Fruit fly (Drosophila melanogaster): ENCODE measurements around the gene CG17283.

DNA sequence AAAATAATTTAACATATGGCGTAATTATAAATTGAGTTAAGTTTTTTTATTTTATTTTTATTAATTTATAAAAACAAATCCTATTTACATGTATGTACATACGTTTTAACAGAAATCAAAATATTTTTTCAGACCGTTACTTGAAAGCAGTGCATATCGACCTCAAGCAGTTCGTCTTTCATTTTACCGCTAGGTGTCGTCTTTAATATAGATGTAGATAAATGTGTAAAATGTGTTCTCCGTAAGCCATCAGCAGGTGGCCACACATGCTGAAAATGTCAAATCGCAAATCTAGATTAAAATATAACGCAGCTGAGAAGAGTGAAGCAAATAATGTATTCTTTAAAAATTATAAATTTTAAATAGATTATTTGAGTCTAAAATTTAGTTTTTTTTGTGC lies 41.7 kb downstream of the CG17283 start:
- no peak for TF ChIP-seq CG6854 (GFP tag; optimal IDR thresholded peaks at IDR 0.05)
- no peak for TF ChIP-seq CG10669 (GFP tag; optimal IDR thresholded peaks at IDR 0.05)
- no peak for TF ChIP-seq Hr4 (GFP tag; optimal IDR thresholded peaks at IDR 0.05)
- no peak for TF ChIP-seq acj6 (GFP tag; optimal IDR thresholded peaks at IDR 0.05)
- TF ChIP-seq CG32006 (GFP tag; optimal IDR thresholded peaks at IDR 0.05): no peak
- TF ChIP-seq dac (GFP tag; optimal IDR thresholded peaks at IDR 0.05): no peak
- no peak for TF ChIP-seq CG6276 (GFP tag; optimal IDR thresholded peaks at IDR 0.05)
- TF ChIP-seq svp (GFP tag): no peak

Data from whole organism, prepupa.